Worm (Caenorhabditis elegans) whole organism, mixed stage, embryonic: ENCODE results near the gene Y39B6A.30.

ENCODE experiments used
- bed-3 ChIP-seq: fragments of 200-800 bp; sonication (Bioruptor generic); optimal IDR thresholded peaks from 3 replicates; lab custom pipeline; 2018; ENCODE audit warnings: mild to moderate bottlenecking, missing genetic modification characterization, moderate library complexity, missing compliant biosample characterization
- blmp-1 ChIP-seq: fragments of 150-350 bp; optimal IDR thresholded peaks from 2 replicates; lab custom pipeline; 2014; ENCODE audit warnings: missing biosample characterization, missing genetic modification characterization
- ceh-39 ChIP-seq: fragments of 150-350 bp; optimal IDR thresholded peaks from 2 replicates; lab custom pipeline; 2014; ENCODE audit warnings: missing biosample characterization, missing genetic modification characterization
- ceh-43 ChIP-seq: fragments of 200-800 bp; sonication (Bioruptor generic); optimal IDR thresholded peaks from 2 replicates; lab custom pipeline; 2018; ENCODE audit warnings: mild to moderate bottlenecking, missing genetic modification characterization, moderate library complexity, missing compliant biosample characterization
- ceh-83 ChIP-seq: fragments of 200-800 bp; sonication (Bioruptor generic); optimal IDR thresholded peaks from 2 replicates; lab custom pipeline; 2018; ENCODE audit warnings: mild to moderate bottlenecking, missing genetic modification characterization, missing compliant biosample characterization
- ces-1 ChIP-seq: fragments of 150-350 bp; optimal IDR thresholded peaks from 2 replicates; lab custom pipeline; 2014; ENCODE audit warnings: missing biosample characterization, missing genetic modification reagents, missing genetic modification characterization
- drap-1 ChIP-seq: fragments of 200-800 bp; sonication (Bioruptor generic); optimal IDR thresholded peaks from 3 replicates; lab custom pipeline; 2018; ENCODE audit warnings: mild to moderate bottlenecking, missing genetic modification characterization, missing compliant biosample characterization
- elt-1 ChIP-seq: sonication (generic microtip); optimal IDR thresholded peaks from 2 replicates; lab custom pipeline; 2017; ENCODE audit warnings: missing genetic modification characterization, mild to moderate bottlenecking, missing compliant biosample characterization, antibody characterized with exemption, moderate library complexity, borderline replicate concordance; ENCODE audit not compliant: insufficient read depth
- elt-3 ChIP-seq: fragments of 150-350 bp; optimal IDR thresholded peaks from 2 replicates; lab custom pipeline; 2014; ENCODE audit warnings: missing biosample characterization, missing genetic modification characterization
- flh-1 ChIP-seq: fragments of 200-800 bp; sonication (Bioruptor generic); optimal IDR thresholded peaks from 2 replicates; lab custom pipeline; 2018; ENCODE audit warnings: mild to moderate bottlenecking, missing genetic modification characterization, moderate library complexity, missing compliant biosample characterization
- ham-2 ChIP-seq: fragments of 200-800 bp; sonication (Bioruptor generic); optimal IDR thresholded peaks from 2 replicates; lab custom pipeline; 2018; ENCODE audit warnings: mild to moderate bottlenecking, missing genetic modification characterization, missing compliant biosample characterization
- hlh-1 ChIP-seq: fragments of 150-350 bp; optimal IDR thresholded peaks from 2 replicates; lab custom pipeline; 2014; ENCODE audit warnings: missing biosample characterization, missing genetic modification reagents, missing genetic modification characterization
- lin-13 ChIP-seq: fragments of 150-350 bp; optimal IDR thresholded peaks from 2 replicates; lab custom pipeline; 2014; ENCODE audit warnings: missing biosample characterization, missing genetic modification characterization
- lin-32 ChIP-seq: fragments of 200-800 bp; sonication (Bioruptor generic); optimal IDR thresholded peaks from 2 replicates; lab custom pipeline; 2018; ENCODE audit warnings: mild to moderate bottlenecking, missing genetic modification characterization, missing compliant biosample characterization
- lsy-2 ChIP-seq: fragments of 150-350 bp; optimal IDR thresholded peaks from 2 replicates; lab custom pipeline; 2014; ENCODE audit warnings: missing biosample characterization, missing genetic modification characterization
- mab-5 ChIP-seq: fragments of 150-350 bp; optimal IDR thresholded peaks from 2 replicates; lab custom pipeline; 2014; ENCODE audit warnings: missing biosample characterization, missing genetic modification characterization
- mep-1 ChIP-seq: fragments of 150-350 bp; optimal IDR thresholded peaks from 2 replicates; lab custom pipeline; 2017; ENCODE audit warnings: missing biosample characterization, missing genetic modification reagents, missing genetic modification characterization, inconsistent platforms
- mls-2 ChIP-seq: sonication (generic microtip); optimal IDR thresholded peaks from 2 replicates; lab custom pipeline; 2016; ENCODE audit warnings: mild to moderate bottlenecking, missing genetic modification characterization, moderate library complexity, missing compliant biosample characterization
- nhr-12 ChIP-seq: fragments of 150-350 bp; optimal IDR thresholded peaks from 2 replicates; lab custom pipeline; 2014; ENCODE audit warnings: missing biosample characterization, missing genetic modification characterization
- nhr-2 ChIP-seq: fragments of 150-350 bp; optimal IDR thresholded peaks from 2 replicates; lab custom pipeline; 2014; ENCODE audit warnings: missing biosample characterization, missing genetic modification characterization
- nhr-237 ChIP-seq: fragments of 150-350 bp; optimal IDR thresholded peaks from 2 replicates; lab custom pipeline; 2014; ENCODE audit warnings: missing biosample characterization, missing genetic modification characterization
- nhr-28 ChIP-seq: fragments of 150-350 bp; optimal IDR thresholded peaks from 2 replicates; lab custom pipeline; 2014; ENCODE audit warnings: missing biosample characterization, missing genetic modification characterization
- nhr-76 ChIP-seq: sonication (generic microtip); optimal IDR thresholded peaks from 2 replicates; lab custom pipeline; 2017; ENCODE audit warnings: missing biosample characterization, missing genetic modification characterization
- pha-4 ChIP-seq: fragments of 150-350 bp; optimal IDR thresholded peaks from 2 replicates; lab custom pipeline; 2018; ENCODE audit warnings: missing biosample characterization, missing genetic modification reagents, missing genetic modification characterization
- snpc-4 ChIP-seq: fragments of 150-350 bp; optimal IDR thresholded peaks from 2 replicates; lab custom pipeline; 2014; ENCODE audit warnings: missing biosample characterization, missing genetic modification characterization
- tbx-8 ChIP-seq: fragments of 200-800 bp; sonication (Bioruptor generic); optimal IDR thresholded peaks from 2 replicates; lab custom pipeline; 2018; ENCODE audit warnings: mild to moderate bottlenecking, missing genetic modification characterization, moderate library complexity, missing compliant biosample characterization
- unc-120 ChIP-seq: sonication (generic microtip); optimal IDR thresholded peaks from 2 replicates; lab custom pipeline; 2017; ENCODE audit warnings: missing genetic modification characterization, missing compliant biosample characterization; ENCODE audit not compliant: poor library complexity, severe bottlenecking
- unc-39 ChIP-seq: fragments of 150-350 bp; optimal IDR thresholded peaks from 2 replicates; lab custom pipeline; 2014; ENCODE audit warnings: missing biosample characterization, missing genetic modification characterization
- unc-62 ChIP-seq: fragments of 150-350 bp; optimal IDR thresholded peaks from 2 replicates; lab custom pipeline; 2014; ENCODE audit warnings: missing biosample characterization, missing genetic modification reagents, missing genetic modification characterization
- zip-8 ChIP-seq: fragments of 150-350 bp; optimal IDR thresholded peaks from 2 replicates; lab custom pipeline; 2014; ENCODE audit warnings: missing biosample characterization, missing genetic modification characterization
- ztf-11 ChIP-seq: fragments of 150-350 bp; optimal IDR thresholded peaks from 2 replicates; lab custom pipeline; 2014; ENCODE audit warnings: missing biosample characterization, missing genetic modification characterization

Y39B6A.30 gene

DNA sequence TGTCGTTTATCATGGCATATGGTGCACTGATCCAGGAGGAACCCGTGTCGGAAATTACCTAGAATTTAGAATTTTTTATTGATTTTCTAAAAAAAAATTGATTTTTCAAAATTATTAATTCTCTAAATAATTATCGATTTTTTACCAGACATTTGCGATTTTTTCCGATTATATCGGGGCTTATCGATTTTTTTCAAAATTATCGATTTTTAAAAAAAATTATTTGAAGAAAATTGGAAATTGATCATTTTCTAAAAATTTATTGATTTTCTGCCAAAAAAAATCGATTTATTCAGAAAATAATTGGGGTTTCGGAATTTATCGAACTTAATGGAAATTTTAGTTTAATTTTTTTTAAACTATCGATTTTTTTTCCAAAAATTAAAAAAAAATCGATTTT is 21.7 kb downstream of the Y39B6A.30 start:
- TF ChIP-seq ztf-11 (tag; lab: Kevin White, UChicago) = no peak
- TF ChIP-seq tbx-8 (GFP tag; lab: Kevin White, UChicago) = no peak
- TF ChIP-seq unc-39 (tag; lab: Kevin White, UChicago) = no peak
- no peak for TF ChIP-seq nhr-28
- no peak for TF ChIP-seq lsy-2 (tag; lab: Kevin White, UChicago)
- TF ChIP-seq nhr-12 (tag; lab: Kevin White, UChicago) = no peak
- no peak for TF ChIP-seq ceh-83
- TF ChIP-seq ceh-39 = no peak
- no peak for TF ChIP-seq nhr-76
- TF ChIP-seq pha-4 (tag; lab: Kevin White, UChicago) = no peak
- no peak for TF ChIP-seq drap-1
- no peak for TF ChIP-seq ham-2 (GFP tag; lab: Kevin White, UChicago)
- TF ChIP-seq unc-120 (tag; lab: Kevin White, UChicago) = no peak
- no peak for TF ChIP-seq ces-1 (GFP tag; lab: Kevin White, UChicago)
- TF ChIP-seq zip-8 (tag; lab: Kevin White, UChicago) = no peak
- no peak for TF ChIP-seq lin-32
- no peak for TF ChIP-seq mep-1 (tag; lab: Kevin White, UChicago)

DNA sequence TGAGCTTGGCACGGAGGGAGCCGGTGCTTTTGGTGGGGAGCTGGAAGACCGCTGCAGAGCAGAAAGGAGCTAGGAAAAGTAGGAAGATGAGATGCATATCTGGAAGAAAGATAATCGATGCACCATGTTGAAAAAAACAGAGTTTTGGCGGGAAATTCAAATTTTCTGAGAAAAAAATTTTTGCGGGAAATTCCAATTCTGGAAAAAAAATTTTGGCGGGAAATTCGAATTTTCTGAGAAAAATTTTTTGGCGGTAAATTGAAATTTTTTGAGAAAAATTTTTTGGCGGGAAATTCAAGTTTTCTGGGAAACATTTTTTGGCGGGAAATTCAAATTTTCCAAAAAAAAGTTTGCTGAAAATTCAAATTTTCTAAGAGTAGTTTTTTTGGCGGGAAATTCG is 22.8 kb downstream of the Y39B6A.30 start, which contains the start of gene asp-17:
Gene asp-17, minus strand, starts transcription at position 101 of the 400 bp plus-strand sequence.
- TF ChIP-seq ceh-83 (no peak), blmp-1 (tag; lab: Kevin White, UChicago) (no peak)

DNA sequence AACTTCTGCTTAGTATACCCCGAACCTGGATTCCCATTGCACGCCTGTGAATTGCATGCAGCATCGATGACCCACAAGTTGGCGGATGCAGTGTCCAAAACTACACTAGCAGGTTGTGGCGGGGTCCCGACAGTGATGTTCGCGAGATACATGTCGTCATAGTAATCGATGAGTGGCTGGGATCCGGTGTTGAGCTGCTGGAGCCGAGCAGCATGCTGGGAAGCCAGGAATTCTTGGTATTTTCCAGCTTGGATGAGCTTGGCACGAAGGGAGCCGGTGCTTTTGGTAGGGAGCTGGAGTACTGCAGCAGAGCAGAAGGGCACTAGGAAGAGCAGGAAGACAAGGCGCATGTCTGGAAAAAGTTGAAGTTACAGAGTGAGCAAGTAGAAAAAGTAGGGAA is 27.9 kb downstream of the Y39B6A.30 start, which contains the start of gene asp-16:
Gene asp-16, minus strand, starts transcription at position 350 of the 400 bp plus-strand sequence.
- no peak for TF ChIP-seq elt-1 (tag; lab: Kevin White, UChicago)
- no peak for TF ChIP-seq flh-1
- no peak for TF ChIP-seq hlh-1
- TF ChIP-seq bed-3 = no peak
- no peak for TF ChIP-seq lin-32

DNA sequence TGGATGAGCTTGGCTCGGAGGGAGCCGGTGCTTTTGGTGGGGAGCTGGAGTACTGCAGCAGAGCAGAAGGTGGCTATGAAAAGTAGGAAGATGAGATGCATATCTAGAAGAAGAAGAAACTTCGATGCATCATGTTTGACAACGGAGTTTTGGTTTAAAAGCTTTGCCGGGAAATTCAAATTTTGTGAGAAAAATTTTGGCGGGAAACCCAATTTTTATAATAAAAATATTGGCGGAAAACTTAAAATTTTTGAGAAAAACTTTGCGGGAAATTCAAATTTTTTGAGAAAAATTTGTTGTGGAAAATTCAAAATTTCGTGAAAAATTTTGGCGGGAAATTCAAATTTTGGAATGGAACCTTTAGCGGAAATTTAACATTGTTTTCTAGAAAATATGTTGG is 30.4 kb downstream of the Y39B6A.30 start, which contains the start of gene asp-15:
Gene asp-15, minus strand, starts transcription at position 101 of the 400 bp plus-strand sequence.
- TF ChIP-seq tbx-8 (GFP tag; lab: Kevin White, UChicago) = no peak
- TF ChIP-seq elt-1 (tag; lab: Kevin White, UChicago) = no peak
- TF ChIP-seq ztf-11 (tag; lab: Kevin White, UChicago) = no peak
- TF ChIP-seq hlh-1 = no peak
- TF ChIP-seq ceh-39 = no peak
- no peak for TF ChIP-seq unc-62 (GFP tag; lab: Kevin White, UChicago)
- TF ChIP-seq lin-32 = no peak
- no peak for TF ChIP-seq flh-1
- no peak for TF ChIP-seq pha-4 (tag; lab: Kevin White, UChicago)
- no peak for TF ChIP-seq ham-2 (GFP tag; lab: Kevin White, UChicago)
- TF ChIP-seq mls-2 = no peak
- TF ChIP-seq drap-1 = no peak
- TF ChIP-seq lin-13 (tag; lab: Kevin White, UChicago) = no peak
- no peak for TF ChIP-seq nhr-76
- TF ChIP-seq, all 35 proteins: peak for 0

DNA sequence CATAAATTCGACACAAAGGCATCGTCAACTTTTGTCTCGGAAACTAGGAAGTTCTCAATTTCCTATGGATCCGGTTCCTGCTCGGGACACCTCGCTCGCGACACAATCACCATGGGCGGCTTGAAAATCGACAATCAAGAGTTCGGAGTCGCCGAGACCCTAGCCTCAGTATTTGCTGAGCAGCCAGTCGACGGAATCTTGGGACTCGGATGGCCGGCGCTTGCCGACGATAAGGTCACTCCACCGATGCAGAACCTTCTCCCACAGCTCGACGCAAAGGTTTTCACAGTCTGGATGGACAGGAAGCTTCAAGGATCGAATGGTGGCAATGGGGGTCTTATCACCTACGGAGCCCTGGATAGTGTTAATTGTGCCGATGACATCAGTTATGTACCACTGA is 33.1 kb downstream of the Y39B6A.30 start:
- TF ChIP-seq nhr-237 (tag; lab: Kevin White, UChicago) = no peak
- TF ChIP-seq, all 35 proteins: peak for 0

DNA sequence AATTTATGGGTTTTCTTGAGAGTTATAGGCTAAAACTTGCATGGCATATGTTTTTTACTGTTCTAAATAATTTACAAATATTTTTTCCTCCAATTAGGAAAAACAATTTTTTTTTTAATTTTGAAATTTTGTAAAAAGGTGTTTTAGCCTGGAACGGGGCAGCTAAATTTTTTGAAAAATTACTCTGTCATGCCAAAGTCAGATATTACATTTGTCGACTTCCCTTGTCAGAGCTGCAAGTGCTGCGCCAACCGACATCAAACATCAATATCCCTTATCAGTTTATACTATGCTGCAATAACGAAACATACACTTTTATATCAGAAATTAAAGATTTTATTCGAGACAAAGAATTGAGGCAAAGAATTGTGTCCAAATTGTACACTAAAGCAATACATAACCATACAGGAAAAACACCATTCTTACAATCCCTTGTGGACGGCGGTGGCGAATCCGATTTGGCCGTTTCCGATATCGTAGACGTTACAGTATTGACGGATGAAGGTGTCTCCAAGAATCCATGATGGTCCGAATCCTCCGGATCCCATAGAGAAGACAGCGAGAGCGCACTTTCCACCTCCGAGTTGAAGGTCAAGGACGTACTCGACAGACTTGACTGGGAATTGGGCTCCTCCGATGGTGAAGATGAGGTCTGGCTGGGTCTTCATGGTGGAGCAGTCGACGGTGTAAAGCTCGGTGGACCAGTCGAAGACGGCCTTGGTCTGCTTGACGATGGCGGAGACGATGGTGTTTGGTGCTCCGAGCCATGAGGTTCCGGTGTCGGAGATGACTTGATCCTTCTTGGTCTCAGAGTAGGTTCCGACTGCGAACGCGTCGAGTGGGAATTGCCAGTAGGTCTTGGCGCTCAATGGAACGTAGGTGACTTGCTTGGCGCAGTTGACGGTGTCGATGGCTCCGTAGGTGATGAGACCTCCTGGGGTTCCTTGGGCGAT is 35.0 kb downstream of the Y39B6A.30 start:
- TF ChIP-seq ceh-43 (no peak), elt-3 (tag; lab: Kevin White, UChicago) (no peak), lin-32 (no peak), hlh-1 (no peak), mls-2 (no peak), unc-120 (tag; lab: Kevin White, UChicago) (no peak), ztf-11 (tag; lab: Kevin White, UChicago) (no peak), ceh-83 (no peak), nhr-2 (tag; lab: Kevin White, UChicago) (no peak), lin-13 (tag; lab: Kevin White, UChicago) (no peak), elt-1 (tag; lab: Kevin White, UChicago) (no peak), ces-1 (GFP tag; lab: Kevin White, UChicago) (no peak), nhr-76 (no peak), snpc-4 (tag; lab: Kevin White, UChicago) (no peak), flh-1 (no peak), drap-1 (no peak), unc-62 (GFP tag; lab: Kevin White, UChicago) (no peak), mab-5 (no peak), nhr-237 (tag; lab: Kevin White, UChicago) (no peak)
